Worm (Caenorhabditis elegans): Measurements from ENCODE around the gene Y50D4C.6.

ce11 chrV:917488-917887 is 32.2 kb downstream of the Y50D4C.6 start, which contains the start of gene H24K24.2:
- TF ChIP-seq nhr-11 (tag; optimal IDR thresholded peaks at IDR 0.05) (no peak), daf-12 (tag; optimal IDR thresholded peaks at IDR 0.05) (no peak), tbx-2 (tag; optimal IDR thresholded peaks at IDR 0.05) (no peak), ztf-11 (tag; optimal IDR thresholded peaks at IDR 0.05) (no peak), ceh-16 (tag; optimal IDR thresholded peaks at IDR 0.05) (no peak), pqm-1 (tag; optimal IDR thresholded peaks at IDR 0.05) (no peak), zag-1 (tag; optimal IDR thresholded peaks at IDR 0.05) (no peak), ceh-82 (tag; optimal IDR thresholded peaks at IDR 0.05) (no peak), egl-5 (tag; optimal IDR thresholded peaks at IDR 0.05) (no peak)

Measured in whole organism, L3 larva.